Worm (Caenorhabditis elegans) whole organism, L2 larva: ENCODE measurements around the gene C25A6.1.

Experiments
- R02D3.7 ChIP-seq: fragments of 150-350 bp; optimal IDR thresholded peaks from 2 replicates; lab custom pipeline; 2014; ENCODE audit warnings: missing biosample characterization, missing genetic modification characterization
- ama-1 ChIP-seq: fragments of 150-350 bp; optimal IDR thresholded peaks from 2 replicates; lab custom pipeline; 2018; ENCODE audit warnings: inconsistent platforms
- ceh-16 ChIP-seq: fragments of 150-350 bp; optimal IDR thresholded peaks from 2 replicates; lab custom pipeline; 2014; ENCODE audit warnings: missing biosample characterization, missing genetic modification characterization
- lin-13 ChIP-seq: fragments of 150-350 bp; optimal IDR thresholded peaks from 2 replicates; lab custom pipeline; 2014; ENCODE audit warnings: missing biosample characterization, missing genetic modification reagents, missing genetic modification characterization
- lin-39 ChIP-seq: fragments of 150-350 bp; optimal IDR thresholded peaks from 2 replicates; lab custom pipeline; 2014; ENCODE audit warnings: missing biosample characterization, missing genetic modification reagents, missing genetic modification characterization
- nhr-10 ChIP-seq: sonication (generic microtip); optimal IDR thresholded peaks from 2 replicates; lab custom pipeline; 2017; ENCODE audit warnings: missing biosample characterization, missing genetic modification characterization
- nhr-11 ChIP-seq: fragments of 150-350 bp; optimal IDR thresholded peaks from 2 replicates; lab custom pipeline; 2014; ENCODE audit warnings: missing biosample characterization, missing genetic modification characterization
- nhr-237 ChIP-seq: fragments of 150-350 bp; optimal IDR thresholded peaks from 2 replicates; lab custom pipeline; 2014; ENCODE audit warnings: missing biosample characterization, missing genetic modification characterization
- ztf-11 ChIP-seq: sonication (generic microtip); optimal IDR thresholded peaks from 2 replicates; lab custom pipeline; 2017; ENCODE audit warnings: missing biosample characterization, missing genetic modification characterization

ce11 chrV:5408223-5408622, at the start of gene C25A6.1:
- no peak for TF ChIP-seq lin-13 (GFP tag; lab: Kevin White, UChicago)
- TF ChIP-seq R02D3.7 (tag; lab: Kevin White, UChicago) = no peak
- no peak for TF ChIP-seq ztf-11 (tag; lab: Kevin White, UChicago)
- no peak for TF ChIP-seq nhr-10 (tag; lab: Kevin White, UChicago)
- TF ChIP-seq nhr-11 (tag; lab: Kevin White, UChicago) = no peak
- no peak for TF ChIP-seq nhr-237 (tag; lab: Kevin White, UChicago)
- no peak for TF ChIP-seq ama-1 (lab: Kevin White, UChicago)
- no peak for TF ChIP-seq lin-39 (tag; lab: Kevin White, UChicago)
- no peak for TF ChIP-seq ceh-16 (tag; lab: Kevin White, UChicago)
